Worm (Caenorhabditis elegans) whole organism, young adult: ENCODE results near the gene acaa-2.

ENCODE experiments used
- B0261.1 ChIP-seq: sonication (generic microtip); optimal IDR thresholded peaks from 2 replicates; lab custom pipeline; 2016; ENCODE audit warnings: mild to moderate bottlenecking, missing genetic modification characterization, moderate library complexity, missing compliant biosample characterization
- F22D6.2 ChIP-seq: sonication (generic microtip); optimal IDR thresholded peaks from 2 replicates; lab custom pipeline; 2016; ENCODE audit warnings: mild to moderate bottlenecking, missing genetic modification characterization, missing compliant biosample characterization
- F37B4.10 ChIP-seq: fragments of 200-800 bp; sonication (Bioruptor generic); IDR thresholded peaks from 2 replicates; pipeline ENCODE4 v1.3.6; 2022; ENCODE audit warnings: missing genetic modification characterization, missing compliant biosample characterization
- F49E8.2 ChIP-seq: sonication (generic microtip); optimal IDR thresholded peaks from 3 replicates; lab custom pipeline; 2017; ENCODE audit warnings: missing genetic modification characterization, mild to moderate bottlenecking, missing compliant biosample characterization, antibody characterized with exemption, moderate library complexity; ENCODE audit not compliant: insufficient read depth
- Y56A3A.18 ChIP-seq: fragments of 200-800 bp; sonication (Bioruptor generic); IDR thresholded peaks from 2 replicates; pipeline ENCODE4 v1.3.6; 2022; ENCODE audit warnings: missing genetic modification reagents, missing genetic modification characterization, missing compliant biosample characterization
- Y67H2A.10 ChIP-seq: fragments of 200-800 bp; sonication (Bioruptor generic); conservative IDR thresholded peaks from 2 replicates; pipeline ENCODE4 v1.3.6; 2022; ENCODE audit warnings: missing genetic modification reagents, missing genetic modification characterization, missing compliant biosample characterization
- Y95B8A.8 ChIP-seq: fragments of 200-800 bp; sonication (Bioruptor generic); IDR thresholded peaks from 2 replicates; pipeline ENCODE4 v1.3.6; 2022; ENCODE audit warnings: missing genetic modification reagents, missing genetic modification characterization, missing compliant biosample characterization
- ZK185.1 ChIP-seq: sonication (generic microtip); optimal IDR thresholded peaks from 2 replicates; lab custom pipeline; 2016; ENCODE audit warnings: mild to moderate bottlenecking, missing genetic modification characterization, missing compliant biosample characterization; ENCODE audit not compliant: poor library complexity, severe bottlenecking
- attf-5 ChIP-seq: fragments of 200-800 bp; sonication (Bioruptor generic); optimal IDR thresholded peaks from 2 replicates; lab custom pipeline; 2018; ENCODE audit warnings: mild to moderate bottlenecking, missing genetic modification characterization, missing compliant biosample characterization
- bed-1 ChIP-seq: fragments of 200-800 bp; sonication (Bioruptor generic); IDR thresholded peaks from 2 replicates; pipeline ENCODE4 v1.3.6; 2022; ENCODE audit warnings: missing genetic modification reagents, missing genetic modification characterization, missing compliant biosample characterization
- ceh-100 ChIP-seq: fragments of 200-800 bp; sonication (Bioruptor generic); IDR thresholded peaks from 2 replicates; pipeline ENCODE4 v1.3.6; 2022; ENCODE audit warnings: missing genetic modification reagents, missing genetic modification characterization, missing compliant biosample characterization
- ceh-58 ChIP-seq: fragments of 200-800 bp; sonication (Bioruptor generic); IDR thresholded peaks from 2 replicates; pipeline ENCODE4 v1.3.6; 2022; ENCODE audit warnings: missing genetic modification characterization, missing compliant biosample characterization
- dox-1 ChIP-seq: fragments of 200-800 bp; sonication (Bioruptor generic); IDR thresholded peaks from 2 replicates; pipeline ENCODE4 v1.3.6; 2022; ENCODE audit warnings: missing genetic modification reagents, missing genetic modification characterization, missing compliant biosample characterization
- efl-1 ChIP-seq: fragments of 150-350 bp; optimal IDR thresholded peaks from 2 replicates; lab custom pipeline; 2014; ENCODE audit warnings: missing biosample characterization, missing genetic modification reagents, missing genetic modification characterization
- egl-44 ChIP-seq: fragments of 200-800 bp; sonication (Bioruptor generic); IDR thresholded peaks from 2 replicates; pipeline ENCODE4 v1.3.6; 2022; ENCODE audit warnings: missing genetic modification reagents, missing genetic modification characterization, missing compliant biosample characterization
- ekl-4 ChIP-seq: fragments of 200-800 bp; sonication (Bioruptor generic); IDR thresholded peaks from 2 replicates; pipeline ENCODE4 v1.3.6; 2022; ENCODE audit warnings: missing genetic modification reagents, missing genetic modification characterization, missing compliant biosample characterization
- fkh-3 ChIP-seq: sonication (generic microtip); optimal IDR thresholded peaks from 2 replicates; lab custom pipeline; 2016; ENCODE audit warnings: mild to moderate bottlenecking, missing genetic modification characterization, missing compliant biosample characterization
- hlh-12 ChIP-seq: sonication (generic microtip); optimal IDR thresholded peaks from 2 replicates; lab custom pipeline; 2016; ENCODE audit warnings: missing genetic modification characterization, missing compliant biosample characterization
- hlh-26 ChIP-seq: fragments of 200-800 bp; sonication (Bioruptor generic); conservative IDR thresholded peaks from 2 replicates; pipeline ENCODE4 v1.3.6; 2022; ENCODE audit warnings: missing genetic modification reagents, missing genetic modification characterization, missing compliant biosample characterization
- hmg-1.2 ChIP-seq: fragments of 200-800 bp; sonication (Bioruptor generic); IDR thresholded peaks from 2 replicates; pipeline ENCODE4 v1.3.6; 2022; ENCODE audit warnings: missing genetic modification reagents, missing genetic modification characterization, missing compliant biosample characterization
- let-526 ChIP-seq: fragments of 200-800 bp; sonication (Bioruptor generic); IDR thresholded peaks from 2 replicates; pipeline ENCODE4 v1.3.6; 2022; ENCODE audit warnings: missing genetic modification reagents, missing genetic modification characterization, missing compliant biosample characterization
- lin-26 ChIP-seq: fragments of 200-800 bp; sonication (Bioruptor generic); IDR thresholded peaks from 2 replicates; pipeline ENCODE4 v1.3.6; 2022; ENCODE audit warnings: missing genetic modification reagents, missing genetic modification characterization, missing compliant biosample characterization
- lin-35 ChIP-seq, 3 experiments: fragments of 150-350 bp in 2 of 3; sonication (generic microtip) in 1 of 3; optimal IDR thresholded peaks; 2 replicates each; lab custom pipeline; 2014 to 2018; ENCODE audit warnings: missing biosample characterization in 3 of 3, missing genetic modification characterization in 3 of 3, missing genetic modification reagents in 3 of 3
- mcd-1 ChIP-seq: fragments of 200-800 bp; sonication (Bioruptor generic); IDR thresholded peaks from 2 replicates; pipeline ENCODE4 v1.3.6; 2022; ENCODE audit warnings: missing genetic modification reagents, missing genetic modification characterization, missing compliant biosample characterization
- mel-28 ChIP-seq: sonication (generic microtip); optimal IDR thresholded peaks from 2 replicates; lab custom pipeline; 2016; ENCODE audit warnings: borderline replicate concordance, mild to moderate bottlenecking, missing genetic modification characterization, missing compliant biosample characterization
- pbrm-1 ChIP-seq: fragments of 200-800 bp; sonication (Bioruptor generic); IDR thresholded peaks from 2 replicates; pipeline ENCODE4 v1.3.6; 2022; ENCODE audit warnings: missing genetic modification reagents, missing genetic modification characterization, missing compliant biosample characterization
- rec-8 ChIP-seq, 2 experiments: sonication (generic microtip); optimal IDR thresholded peaks; 2 replicates each; lab custom pipeline; 2016; ENCODE audit warnings: mild to moderate bottlenecking in 2 of 2, missing genetic modification characterization in 2 of 2, missing genetic modification reagents in 2 of 2, missing genotype in 2 of 2, missing biosample characterization in 1 of 2, missing compliant biosample characterization in 1 of 2, moderate library complexity in 1 of 2
- rpc-1 ChIP-seq, 2 experiments: fragments of 150-350 bp in 1 of 2; sonication (generic microtip) in 1 of 2; optimal IDR thresholded peaks; 2 replicates each; lab custom pipeline; 2014 to 2018; ENCODE audit warnings: missing biosample characterization in 1 of 2, missing genetic modification characterization in 1 of 2, missing genetic modification reagents in 1 of 2, missing genotype in 1 of 2
- tbp1 ChIP-seq: fragments of 200-800 bp; sonication (Bioruptor generic); optimal IDR thresholded peaks from 2 replicates; lab custom pipeline; 2018; ENCODE audit warnings: mild to moderate bottlenecking, missing genetic modification characterization, missing compliant biosample characterization
- tbx-9 ChIP-seq: sonication (generic microtip); optimal IDR thresholded peaks from 2 replicates; lab custom pipeline; 2016; ENCODE audit warnings: borderline replicate concordance, missing genetic modification characterization, inconsistent platforms, missing compliant biosample characterization
- unc-130 ChIP-seq: sonication (generic microtip); optimal IDR thresholded peaks from 2 replicates; lab custom pipeline; 2016; ENCODE audit warnings: missing genetic modification reagents, missing genetic modification characterization, missing compliant biosample characterization
- ztf-22 ChIP-seq: fragments of 200-800 bp; sonication (Bioruptor generic); optimal IDR thresholded peaks from 2 replicates; lab custom pipeline; 2018; ENCODE audit warnings: mild to moderate bottlenecking, missing genetic modification characterization, moderate library complexity, missing compliant biosample characterization

acaa-2 gene

DNA sequence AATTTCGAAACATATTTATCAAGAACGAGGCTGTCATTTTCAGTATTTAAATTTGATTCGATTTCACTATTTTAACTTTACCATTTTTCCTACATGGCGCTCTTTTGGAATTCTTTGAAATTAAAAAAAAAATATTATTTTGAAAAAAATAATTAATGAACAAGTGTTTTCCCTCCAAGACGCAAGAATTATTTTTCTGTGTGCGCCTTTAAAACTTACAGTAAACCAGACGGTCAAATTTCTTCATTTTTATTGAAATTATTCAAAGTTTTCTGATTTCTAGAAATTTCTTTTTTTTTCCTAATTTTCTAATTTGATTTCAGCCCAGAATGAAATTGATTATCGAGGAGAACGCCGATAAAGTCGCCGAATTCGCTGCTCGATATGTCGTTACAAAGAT is 44.3 kb downstream of the acaa-2 start, which contains the start of gene T03F6.3 (continued):
- TF ChIP-seq efl-1 (GFP tag; lab: Kevin White, UChicago) = peak; percentile 34

DNA sequence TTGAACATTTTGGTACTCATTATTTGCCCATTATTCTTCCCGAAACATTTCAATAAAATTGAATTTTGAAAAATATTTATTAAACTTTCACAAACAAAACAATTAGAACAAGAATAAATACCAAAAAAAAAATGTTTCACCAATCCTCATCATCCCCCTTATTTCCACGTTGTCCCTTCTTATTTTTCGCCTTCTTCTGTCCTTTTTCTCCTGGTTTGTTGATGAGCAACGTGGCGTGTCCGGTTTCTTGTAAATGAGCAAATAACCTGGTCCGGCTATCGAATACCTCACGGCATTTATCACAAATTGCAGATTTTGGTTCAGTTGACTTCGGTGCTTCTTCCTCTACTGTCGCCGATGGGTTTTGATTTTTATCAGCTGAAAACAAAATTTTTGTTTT is 46.1 kb downstream of the acaa-2 start:
- TF ChIP-seq rec-8 (tag; optimal IDR thresholded peaks at IDR 0.05; lab: Kevin White, UChicago) (no peak), F49E8.2 (tag; lab: Kevin White, UChicago) (no peak), Y67H2A.10 (GFP tag; lab: Robert Waterston, UW) (no peak), mel-28 (tag; lab: Kevin White, UChicago) (no peak), ztf-22 (no peak), lin-26 (GFP tag; lab: Robert Waterston, UW) (no peak), hmg-1.2 (GFP tag; lab: Robert Waterston, UW) (no peak), Y95B8A.8 (GFP tag; lab: Robert Waterston, UW) (no peak), tbp1 (GFP tag; lab: Kevin White, UChicago) (no peak), Y56A3A.18 (no peak), egl-44 (GFP tag; lab: Robert Waterston, UW) (no peak), fkh-3 (tag; lab: Kevin White, UChicago) (no peak), dox-1 (GFP tag; lab: Robert Waterston, UW) (no peak), let-526 (no peak), hlh-26 (GFP tag; lab: Robert Waterston, UW) (no peak), tbx-9 (tag; lab: Kevin White, UChicago) (no peak), ceh-58 (no peak), F37B4.10 (GFP tag; lab: Robert Waterston, UW) (no peak), rpc-1 (optimal IDR thresholded peaks at IDR 0.05; lab: Kevin White, UChicago) (no peak), rpc-1 (tag; optimal IDR thresholded peaks at IDR 0.05; lab: Kevin White, UChicago) (no peak)

- TF ChIP-seq hlh-12 = no peak
- no peak for TF ChIP-seq ekl-4 (GFP tag; lab: Robert Waterston, UW)
- TF ChIP-seq hmg-1.2 (GFP tag; lab: Robert Waterston, UW) = peak; percentile 72
- TF ChIP-seq bed-1 (GFP tag; lab: Robert Waterston, UW) = no peak
These were observed 48.5 kb downstream of the acaa-2 start, which contains the start of gene dnj-17 for ce11 chrIII:13393239-13393638. Gene dnj-17, minus strand, starts transcription at chrIII:13393339.

ce11 chrIII:13393647-13394046 is 48.9 kb downstream of the acaa-2 start, which contains the start of gene qdpr-1:
Gene qdpr-1, plus strand, starts transcription at chrIII:13393910.
- TF ChIP-seq mcd-1 (GFP tag; lab: Robert Waterston, UW) = no peak
- TF ChIP-seq unc-130 = no peak
- TF ChIP-seq pbrm-1 (GFP tag; lab: Robert Waterston, UW) = no peak
- no peak for TF ChIP-seq B0261.1 (tag; lab: Kevin White, UChicago)
- no peak for TF ChIP-seq ZK185.1
- TF ChIP-seq lin-35 (GFP tag; optimal IDR thresholded peaks at IDR 0.05; lab: Kevin White, UChicago) = no peak

DNA sequence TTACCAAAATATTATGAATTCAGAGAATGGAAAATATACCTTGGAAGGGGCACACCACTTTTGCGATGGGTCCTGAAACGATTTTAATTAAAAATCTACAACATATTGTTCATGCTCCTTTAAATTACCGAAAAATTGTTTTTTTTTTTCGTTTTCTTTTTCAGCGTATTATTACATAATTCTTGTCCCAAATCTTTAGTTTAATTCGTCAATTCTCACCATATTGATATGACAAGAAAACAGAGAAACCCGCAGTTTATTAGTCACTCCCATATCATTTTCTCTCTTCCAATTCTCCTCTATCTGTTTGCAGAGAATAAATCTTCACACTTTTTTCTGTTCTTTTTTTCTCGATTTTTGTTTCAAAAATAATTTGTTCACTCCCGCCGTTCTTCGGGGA is 50.5 kb downstream of the acaa-2 start, which contains the start of gene F11F1.1:
F11F1.1 (plus strand) TSS at position 301 of the 400 bp plus-strand sequence.
- TF ChIP-seq ceh-100 (GFP tag; lab: Robert Waterston, UW) (no peak), Y67H2A.10 (GFP tag; lab: Robert Waterston, UW) (no peak), F22D6.2 (tag; lab: Kevin White, UChicago) (no peak), attf-5 (GFP tag; lab: Kevin White, UChicago) (no peak)
